Fruit fly (Drosophila melanogaster) whole organism, prepupa: ENCODE data around the gene Vha26.

Experiments
- CG10631 ChIP-seq: fragments of 200-800 bp; sonication (Bioruptor generic); optimal IDR thresholded peaks from 2 replicates; lab custom pipeline; 2016; ENCODE audit warnings: missing biosample characterization, missing genetic modification characterization
- CG10669 ChIP-seq: fragments of 200-800 bp; sonication (Bioruptor generic); optimal IDR thresholded peaks from 3 replicates; lab custom pipeline; 2018; ENCODE audit warnings: missing biosample characterization, mild to moderate bottlenecking, missing genetic modification characterization, moderate library complexity
- CG11294 ChIP-seq: fragments of 200-800 bp; sonication (Bioruptor generic); IDR thresholded peaks from 2 replicates; pipeline ENCODE4 v1.3.6; 2022; ENCODE audit warnings: missing biosample characterization, missing genetic modification characterization
- CG11762 ChIP-seq: fragments of 200-800 bp; sonication (Bioruptor generic); optimal IDR thresholded peaks from 3 replicates; lab custom pipeline; 2016; ENCODE audit warnings: missing biosample characterization, missing genetic modification characterization; ENCODE audit not compliant: insufficient read depth
- CG11902 ChIP-seq: fragments of 200-800 bp; sonication (Bioruptor generic); optimal IDR thresholded peaks from 3 replicates; lab custom pipeline; 2016; ENCODE audit warnings: missing biosample characterization, missing genetic modification characterization
- CG15336 ChIP-seq: fragments of 200-800 bp; sonication (Bioruptor generic); IDR thresholded peaks from 2 replicates; pipeline ENCODE4 v1.3.6; 2022; ENCODE audit warnings: missing biosample characterization, missing genetic modification characterization
- CG16779 ChIP-seq: fragments of 200-800 bp; sonication (Bioruptor generic); optimal IDR thresholded peaks from 3 replicates; lab custom pipeline; 2017; ENCODE audit warnings: missing biosample characterization, mild to moderate bottlenecking, missing genetic modification characterization
- CG32006 ChIP-seq: fragments of 200-800 bp; sonication (Bioruptor generic); optimal IDR thresholded peaks from 3 replicates; lab custom pipeline; 2017; ENCODE audit warnings: missing biosample characterization, mild to moderate bottlenecking, missing genetic modification characterization
- CG34406 ChIP-seq: fragments of 200-800 bp; sonication (Bioruptor generic); optimal IDR thresholded peaks from 3 replicates; lab custom pipeline; 2016; ENCODE audit warnings: missing biosample characterization, missing genetic modification characterization
- CG3919 ChIP-seq: fragments of 200-800 bp; sonication (Bioruptor generic); optimal IDR thresholded peaks from 3 replicates; lab custom pipeline; 2016; ENCODE audit warnings: missing biosample characterization, missing genetic modification characterization
- CG6276 ChIP-seq: fragments of 200-800 bp; sonication (Bioruptor generic); optimal IDR thresholded peaks from 2 replicates; lab custom pipeline; 2017; ENCODE audit warnings: missing biosample characterization, mild to moderate bottlenecking, missing genetic modification characterization
- CG6808 ChIP-seq: fragments of 200-800 bp; sonication (Bioruptor generic); optimal IDR thresholded peaks from 3 replicates; lab custom pipeline; 2017; ENCODE audit warnings: missing biosample characterization, missing genetic modification characterization, mild to moderate bottlenecking, moderate library complexity, missing genetic modification reagents
- CG6854 ChIP-seq: fragments of 200-800 bp; sonication (Bioruptor generic); optimal IDR thresholded peaks from 2 replicates; lab custom pipeline; 2017; ENCODE audit warnings: missing biosample characterization, mild to moderate bottlenecking, missing genetic modification characterization
- CG8119 ChIP-seq: fragments of 200-800 bp; sonication (Bioruptor generic); IDR thresholded peaks from 3 replicates; pipeline ENCODE4 v1.3.6; 2022; ENCODE audit warnings: missing biosample characterization, missing genetic modification characterization
- CG8319 ChIP-seq: fragments of 200-800 bp; sonication (Bioruptor generic); optimal IDR thresholded peaks from 3 replicates; lab custom pipeline; 2016; ENCODE audit warnings: missing biosample characterization, missing genetic modification characterization
- CG8632 ChIP-seq: fragments of 200-800 bp; sonication (Bioruptor generic); optimal IDR thresholded peaks from 3 replicates; lab custom pipeline; 2016; ENCODE audit warnings: missing biosample characterization, missing genetic modification characterization
- CG9139 ChIP-seq: fragments of 200-800 bp; sonication (Bioruptor generic); optimal IDR thresholded peaks from 3 replicates; lab custom pipeline; 2017; ENCODE audit warnings: missing biosample characterization, mild to moderate bottlenecking, missing genetic modification characterization
- Eip75B ChIP-seq: fragments of 200-800 bp; sonication (Bioruptor generic); optimal IDR thresholded peaks from 3 replicates; lab custom pipeline; 2016; ENCODE audit warnings: missing biosample characterization, missing genetic modification characterization
- Eip78C ChIP-seq: fragments of 200-800 bp; sonication (Bioruptor generic); peaks from one replicate; lab custom pipeline; 2016; ENCODE audit warnings: missing biosample characterization, missing genetic modification characterization
- Eip93F ChIP-seq: fragments of 200-800 bp; sonication (Bioruptor generic); optimal IDR thresholded peaks from 2 replicates; lab custom pipeline; 2016; ENCODE audit warnings: missing biosample characterization, mild to moderate bottlenecking, missing genetic modification characterization
- Ets21C ChIP-seq: fragments of 200-800 bp; sonication (Bioruptor generic); optimal IDR thresholded peaks from 3 replicates; lab custom pipeline; 2016; ENCODE audit warnings: missing biosample characterization, missing genetic modification characterization
- Ets96B ChIP-seq: fragments of 200-800 bp; optimal IDR thresholded peaks from 2 replicates; lab custom pipeline; 2019; ENCODE audit warnings: missing biosample characterization, mild to moderate bottlenecking, missing genetic modification characterization, moderate library complexity
- Gug ChIP-seq: fragments of 200-800 bp; sonication (Bioruptor generic); IDR thresholded peaks from 2 replicates; pipeline ENCODE4 v1.3.6; 2022; ENCODE audit warnings: missing biosample characterization, missing genetic modification characterization
- Hr38 ChIP-seq: sonication (Bioruptor generic); optimal IDR thresholded peaks from 2 replicates; lab custom pipeline; 2016; ENCODE audit warnings: missing biosample characterization, missing genetic modification characterization
- Hr39 ChIP-seq: fragments of 200-800 bp; sonication (Bioruptor generic); optimal IDR thresholded peaks from 2 replicates; lab custom pipeline; 2016; ENCODE audit warnings: missing biosample characterization, missing genetic modification characterization
- Hr4 ChIP-seq: fragments of 200-800 bp; sonication (Bioruptor generic); optimal IDR thresholded peaks from 3 replicates; lab custom pipeline; 2016; ENCODE audit warnings: missing biosample characterization, missing genetic modification characterization
- Met ChIP-seq: fragments of 200-800 bp; sonication (Bioruptor generic); optimal IDR thresholded peaks from 3 replicates; lab custom pipeline; 2016; ENCODE audit warnings: missing biosample characterization, missing genetic modification characterization
- Smox ChIP-seq: fragments of 200-800 bp; sonication (Bioruptor generic); optimal IDR thresholded peaks from 3 replicates; lab custom pipeline; 2016; ENCODE audit warnings: missing biosample characterization, missing genetic modification characterization
- Sox102F ChIP-seq: fragments of 200-800 bp; sonication (Bioruptor generic); optimal IDR thresholded peaks from 2 replicates; lab custom pipeline; 2016; ENCODE audit warnings: missing biosample characterization, mild to moderate bottlenecking, missing genetic modification characterization
- Sox14 ChIP-seq: fragments of 200-800 bp; sonication (Bioruptor generic); optimal IDR thresholded peaks from 3 replicates; lab custom pipeline; 2016; ENCODE audit warnings: missing biosample characterization, missing genetic modification characterization
- Sox15 ChIP-seq: fragments of 200-800 bp; sonication (Bioruptor generic); optimal IDR thresholded peaks from 3 replicates; lab custom pipeline; 2016; ENCODE audit warnings: missing biosample characterization, missing genetic modification characterization
- achi ChIP-seq: fragments of 200-800 bp; sonication (Bioruptor generic); optimal IDR thresholded peaks from 3 replicates; lab custom pipeline; 2016; ENCODE audit warnings: missing biosample characterization, missing genetic modification characterization
- acj6 ChIP-seq: fragments of 200-800 bp; sonication (Bioruptor generic); optimal IDR thresholded peaks from 3 replicates; lab custom pipeline; 2016; ENCODE audit warnings: missing biosample characterization, missing genetic modification characterization
- cyc ChIP-seq: fragments of 200-800 bp; sonication (Bioruptor generic); optimal IDR thresholded peaks from 3 replicates; lab custom pipeline; 2016; ENCODE audit warnings: missing biosample characterization, missing genetic modification characterization
- dac ChIP-seq: fragments of 200-800 bp; sonication (Bioruptor generic); optimal IDR thresholded peaks from 2 replicates; lab custom pipeline; 2017; ENCODE audit warnings: missing biosample characterization, mild to moderate bottlenecking, missing genetic modification characterization
- dsx ChIP-seq: fragments of 200-800 bp; optimal IDR thresholded peaks from 3 replicates; lab custom pipeline; 2019; ENCODE audit warnings: missing biosample characterization, mild to moderate bottlenecking, missing genetic modification characterization, moderate library complexity; ENCODE audit not compliant: poor library complexity, severe bottlenecking
- esn ChIP-seq: fragments of 200-800 bp; sonication (Bioruptor generic); optimal IDR thresholded peaks from 2 replicates; lab custom pipeline; 2016; ENCODE audit warnings: missing biosample characterization, mild to moderate bottlenecking, missing genetic modification characterization, moderate library complexity
- fd59A ChIP-seq: fragments of 200-800 bp; sonication (Bioruptor generic); optimal IDR thresholded peaks from 2 replicates; lab custom pipeline; 2017; ENCODE audit warnings: missing biosample characterization, mild to moderate bottlenecking, missing genetic modification characterization, missing genetic modification reagents
- fd85E ChIP-seq: fragments of 200-800 bp; sonication (Bioruptor generic); optimal IDR thresholded peaks from 3 replicates; lab custom pipeline; 2016; ENCODE audit warnings: missing biosample characterization, missing genetic modification characterization
- fkh ChIP-seq: fragments of 200-800 bp; sonication (Bioruptor generic); optimal IDR thresholded peaks from 3 replicates; lab custom pipeline; 2017; ENCODE audit warnings: missing biosample characterization, mild to moderate bottlenecking, missing genetic modification characterization, moderate library complexity
- lz ChIP-seq: fragments of 200-800 bp; sonication (Bioruptor generic); optimal IDR thresholded peaks from 3 replicates; lab custom pipeline; 2016; ENCODE audit warnings: missing biosample characterization, missing genetic modification characterization
- net ChIP-seq: fragments of 200-800 bp; sonication (Bioruptor generic); optimal IDR thresholded peaks from 3 replicates; lab custom pipeline; 2016; ENCODE audit warnings: missing biosample characterization, missing genetic modification characterization
- pdm3 ChIP-seq: fragments of 200-800 bp; sonication (Bioruptor generic); optimal IDR thresholded peaks from 3 replicates; lab custom pipeline; 2016; ENCODE audit warnings: missing biosample characterization, missing genetic modification characterization
- spab ChIP-seq: fragments of 200-800 bp; sonication (Bioruptor generic); optimal IDR thresholded peaks from 2 replicates; lab custom pipeline; 2017; ENCODE audit warnings: missing biosample characterization, mild to moderate bottlenecking, missing genetic modification characterization, missing genetic modification reagents
- ss ChIP-seq, 2 experiments: fragments of 200-800 bp; sonication (Bioruptor generic); optimal IDR thresholded peaks; 2 replicates in 1 of 2; 3 replicates in 1 of 2; lab custom pipeline; 2017 to 2018; ENCODE audit warnings: mild to moderate bottlenecking in 2 of 2, missing biosample characterization in 2 of 2, missing genetic modification characterization in 2 of 2, moderate library complexity in 1 of 2
- svp ChIP-seq: fragments of 200-800 bp; sonication (Bioruptor generic); peaks from one replicate; lab custom pipeline; 2016; ENCODE audit warnings: missing biosample characterization, missing genetic modification characterization
- vri ChIP-seq: fragments of 200-800 bp; sonication (Bioruptor generic); optimal IDR thresholded peaks from 3 replicates; lab custom pipeline; 2016; ENCODE audit warnings: missing biosample characterization, mild to moderate bottlenecking, missing genetic modification characterization

Vha26 gene

dm6 chr3R:5620387-5620956, 28.9 kb downstream of the Vha26 start (continued):
- TF ChIP-seq spab (GFP tag; lab: Kevin White, UChicago) (peak; percentile 48), CG34406 (peak; percentile 56), CG10631 (peak; percentile 60), pdm3 (peak; percentile 57), CG9139 (GFP tag; lab: Kevin White, UChicago) (no peak), Eip78C (peak; percentile 92), achi (peak; percentile 54), CG6276 (peak; percentile 58), fd85E (GFP tag; lab: Kevin White, UChicago) (peak; percentile 15), CG11762 (GFP tag; lab: Kevin White, UChicago) (peak; percentile 14), CG8319 (GFP tag; lab: Kevin White, UChicago) (peak; percentile 59), fd59A (peak; percentile 50), Eip75B (peak; percentile 67), CG10669 (GFP tag; lab: Kevin White, UChicago) (peak; percentile 49), CG6808 (GFP tag; lab: Kevin White, UChicago) (peak; percentile 69), CG11902 (peak; percentile 57), Met (peak; percentile 69), CG11294 (no peak), Hr4 (GFP tag; lab: Kevin White, UChicago) (peak; percentile 67)

- TF ChIP-seq CG6276: peak; percentile 67
- TF ChIP-seq vri (GFP tag; lab: Kevin White, UChicago): peak; percentile 72
- peak; percentile 28 for TF ChIP-seq CG3919
- TF ChIP-seq CG10669 (GFP tag; lab: Kevin White, UChicago): peak; percentile 25
- TF ChIP-seq Met: no peak
- peak; percentile 46 for TF ChIP-seq CG6854
- TF ChIP-seq Ets96B (tag; lab: Kevin White, UChicago): no peak
- TF ChIP-seq CG8632 (GFP tag; lab: Kevin White, UChicago): no peak
- TF ChIP-seq Gug (GFP tag; lab: Robert Waterston, UW): no peak
- no peak for TF ChIP-seq pdm3
- TF ChIP-seq Hr38 (GFP tag; lab: Kevin White, UChicago): no peak
- no peak for TF ChIP-seq CG34406
- no peak for TF ChIP-seq dac (GFP tag; lab: Kevin White, UChicago)
- TF ChIP-seq Eip78C: peak; percentile 70
- TF ChIP-seq CG11762 (GFP tag; lab: Kevin White, UChicago): no peak
- TF ChIP-seq CG8119 (GFP tag; lab: Robert Waterston, UW): 0 out of 3 replicates have a peak, but pooled peaks have one; percentile 25
- peak; percentile 70 for TF ChIP-seq dsx (GFP tag; lab: Kevin White, UChicago)
- no peak for TF ChIP-seq fd59A
- TF ChIP-seq cyc: no peak
- TF ChIP-seq Sox102F (GFP tag; lab: Kevin White, UChicago): no peak
- TF ChIP-seq esn (GFP tag; lab: Kevin White, UChicago): no peak
- no peak for TF ChIP-seq CG32006 (GFP tag; lab: Kevin White, UChicago)
- TF ChIP-seq Eip93F: no peak
- TF ChIP-seq Sox15 (GFP tag; lab: Kevin White, UChicago): no peak
- peak; percentile 85 to 86 for TF ChIP-seq ss (GFP tag; optimal IDR thresholded peaks at IDR 0.05; lab: Kevin White, UChicago)
- TF ChIP-seq Sox14 (GFP tag; lab: Kevin White, UChicago): peak; percentile 85
- TF ChIP-seq Smox (GFP tag; lab: Kevin White, UChicago): no peak
- TF ChIP-seq Ets21C: no peak
- no peak for TF ChIP-seq Hr39 (GFP tag; lab: Kevin White, UChicago)
- peak; percentile 69 for TF ChIP-seq CG9139 (GFP tag; lab: Kevin White, UChicago)
- no peak for TF ChIP-seq fkh (GFP tag; lab: Kevin White, UChicago)
- no peak for TF ChIP-seq svp (GFP tag; lab: Kevin White, UChicago)
- no peak for TF ChIP-seq lz
- TF ChIP-seq spab (GFP tag; lab: Kevin White, UChicago): peak; percentile 55
- TF ChIP-seq CG11902: no peak
- TF ChIP-seq acj6 (GFP tag; lab: Kevin White, UChicago): no peak
- peak; percentile 26; the same call in 1 of the 2 replicates for TF ChIP-seq CG15336
- TF ChIP-seq CG16779 (tag; lab: Kevin White, UChicago): peak; percentile 22
- TF ChIP-seq net (GFP tag; lab: Kevin White, UChicago): peak; percentile 6
- no peak for TF ChIP-seq achi
- TF ChIP-seq CG6808 (GFP tag; lab: Kevin White, UChicago): peak; percentile 65
These were observed 30.3 kb downstream of the Vha26 start for dm6 chr3R:5621714-5622405.
